Fruit fly (Drosophila melanogaster) whole organism, adult: ENCODE results near the gene CG6569.

Experiments used
- CG14711 ChIP-seq: fragments of 200-800 bp; sonication (Bioruptor generic); optimal IDR thresholded peaks from 2 replicates; lab custom pipeline; 2018; ENCODE audit warnings: missing biosample characterization, mild to moderate bottlenecking, missing genetic modification characterization, moderate library complexity
- CG33017 ChIP-seq: fragments of 200-800 bp; sonication (Bioruptor generic); optimal IDR thresholded peaks from 2 replicates; lab custom pipeline; 2018; ENCODE audit warnings: missing biosample characterization, mild to moderate bottlenecking, missing genetic modification characterization, moderate library complexity
- CG7045 ChIP-seq: fragments of 200-800 bp; sonication (Bioruptor generic); optimal IDR thresholded peaks from 2 replicates; lab custom pipeline; 2017; ENCODE audit warnings: missing biosample characterization, mild to moderate bottlenecking, missing genetic modification characterization
- Hr96 ChIP-seq: fragments of 200-800 bp; sonication (Bioruptor generic); optimal IDR thresholded peaks from 2 replicates; lab custom pipeline; 2016; ENCODE audit warnings: missing biosample characterization, missing genetic modification characterization
- Mnt ChIP-seq: fragments of 200-800 bp; sonication (Bioruptor generic); optimal IDR thresholded peaks from 2 replicates; lab custom pipeline; 2016; ENCODE audit warnings: missing biosample characterization, mild to moderate bottlenecking, missing genetic modification characterization
- bab1 ChIP-seq: fragments of 200-800 bp; sonication (Bioruptor generic); optimal IDR thresholded peaks from 3 replicates; lab custom pipeline; 2019; ENCODE audit warnings: missing biosample characterization, mild to moderate bottlenecking, missing genetic modification characterization, moderate library complexity
- cnc ChIP-seq, 2 experiments: fragments of >200 bp; optimal IDR thresholded peaks; 2 replicates each; lab custom pipeline; 2017
- ovo ChIP-seq: fragments of 200-800 bp; sonication (Bioruptor generic); optimal IDR thresholded peaks from 2 replicates; lab custom pipeline; 2016; ENCODE audit warnings: missing biosample characterization, missing genetic modification characterization

- no peak for TF ChIP-seq CG14711 (tag; lab: Kevin White, UChicago)
- no peak for TF ChIP-seq CG7045 (GFP tag; lab: Kevin White, UChicago)
- TF ChIP-seq Hr96 (GFP tag; lab: Kevin White, UChicago): no peak
- no peak for TF ChIP-seq bab1
- no peak for TF ChIP-seq cnc (optimal IDR thresholded peaks at IDR 0.05; lab: Kevin White, UChicago)
- no peak for TF ChIP-seq Mnt (GFP tag; lab: Kevin White, UChicago)
- TF ChIP-seq ovo (GFP tag; lab: Kevin White, UChicago): no peak
- no peak for TF ChIP-seq CG33017 (tag; lab: Kevin White, UChicago)
Measured at dm6 chr3R:21864484-21864883, 3.2 kb downstream of the CG6569 start.
